Worm (Caenorhabditis elegans) whole organism, L3 larva: Measurements from ENCODE around the gene atgp-1.

ENCODE experiments used
- aly-2 ChIP-seq: fragments of 150-350 bp; optimal IDR thresholded peaks from 2 replicates; lab custom pipeline; 2014; ENCODE audit warnings: missing biosample characterization, missing genetic modification characterization
- fkh-10 ChIP-seq: sonication (generic microtip); optimal IDR thresholded peaks from 2 replicates; lab custom pipeline; 2017; ENCODE audit warnings: missing biosample characterization, missing genetic modification reagents, missing genetic modification characterization
- jun-1 ChIP-seq: fragments of 150-350 bp; optimal IDR thresholded peaks from 2 replicates; lab custom pipeline; 2014; ENCODE audit warnings: missing biosample characterization, missing genetic modification reagents, missing genetic modification characterization
- nhr-11 ChIP-seq: fragments of 150-350 bp; optimal IDR thresholded peaks from 2 replicates; lab custom pipeline; 2014; ENCODE audit warnings: missing biosample characterization, missing genetic modification characterization
- pha-4 ChIP-seq: fragments of 150-350 bp; optimal IDR thresholded peaks from 2 replicates; lab custom pipeline; 2014; ENCODE audit warnings: missing biosample characterization, missing genetic modification reagents, missing genetic modification characterization
- skn-1 ChIP-seq: fragments of 150-350 bp; optimal IDR thresholded peaks from 2 replicates; lab custom pipeline; 2014; ENCODE audit warnings: missing biosample characterization, missing genetic modification characterization
- ztf-4 ChIP-seq: fragments of 150-350 bp; optimal IDR thresholded peaks from 2 replicates; lab custom pipeline; 2014; ENCODE audit warnings: missing biosample characterization, missing genetic modification characterization

DNA sequence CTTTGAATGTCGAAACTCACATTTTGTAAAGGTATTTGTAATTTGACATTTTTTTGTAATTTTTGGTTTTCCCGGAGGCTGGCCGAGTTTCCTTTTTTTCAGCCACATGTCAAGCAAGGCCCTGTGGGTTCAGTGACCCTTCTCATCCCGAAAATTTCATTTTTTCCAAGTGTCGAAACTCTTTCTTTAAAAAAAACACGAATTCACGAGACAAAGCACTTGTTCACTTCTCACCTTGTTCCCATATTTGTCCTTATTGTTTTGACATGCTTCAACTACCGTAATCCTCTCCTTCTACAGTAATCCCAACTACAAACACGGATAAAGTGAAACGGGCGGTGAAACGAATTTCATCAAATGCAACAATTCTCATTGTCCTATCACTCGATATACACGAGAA, 6.1 kb downstream of the atgp-1 start, which contains the start of gene lhfp-4:
- TF ChIP-seq pha-4 = no peak
- TF ChIP-seq skn-1 = no peak
- TF ChIP-seq aly-2 (tag; lab: Kevin White, UChicago) = no peak
- TF ChIP-seq nhr-11 (tag; lab: Kevin White, UChicago) = no peak
- TF ChIP-seq fkh-10 (GFP tag; lab: Kevin White, UChicago) = no peak
- no peak for TF ChIP-seq ztf-4 (tag; lab: Kevin White, UChicago)
- no peak for TF ChIP-seq jun-1
